Worm (Caenorhabditis elegans) whole organism, young adult: ENCODE measurements around the gene kvs-3.

ENCODE experiments used
- C17E4.6 ChIP-seq: fragments of 200-800 bp; sonication (Bioruptor generic); IDR thresholded peaks from 2 replicates; pipeline ENCODE4 v1.3.6; 2022; ENCODE audit warnings: missing genetic modification reagents, missing genetic modification characterization, missing compliant biosample characterization
- F33H1.4 ChIP-seq: fragments of 200-800 bp; sonication (Bioruptor generic); IDR thresholded peaks from 2 replicates; pipeline ENCODE4 v1.3.6; 2022; ENCODE audit warnings: missing genetic modification reagents, missing genetic modification characterization, missing compliant biosample characterization
- F37B4.10 ChIP-seq: fragments of 200-800 bp; sonication (Bioruptor generic); IDR thresholded peaks from 2 replicates; pipeline ENCODE4 v1.3.6; 2022; ENCODE audit warnings: missing genetic modification characterization, missing compliant biosample characterization
- F52B5.7 ChIP-seq: sonication (generic microtip); optimal IDR thresholded peaks from 2 replicates; lab custom pipeline; 2016; ENCODE audit warnings: mild to moderate bottlenecking, missing genetic modification characterization, missing compliant biosample characterization
- F57A8.1 ChIP-seq: fragments of 200-800 bp; sonication (Bioruptor generic); optimal IDR thresholded peaks from 2 replicates; lab custom pipeline; 2018; ENCODE audit warnings: mild to moderate bottlenecking, missing genetic modification characterization, moderate library complexity, missing compliant biosample characterization
- K11D2.4 ChIP-seq: fragments of 200-800 bp; sonication (Bioruptor generic); IDR thresholded peaks from 2 replicates; pipeline ENCODE4 v1.3.6; 2022; ENCODE audit warnings: missing genetic modification reagents, missing genetic modification characterization, missing compliant biosample characterization
- T26A5.8 ChIP-seq: sonication (generic microtip); optimal IDR thresholded peaks from 2 replicates; lab custom pipeline; 2016; ENCODE audit warnings: missing genetic modification characterization, missing compliant biosample characterization
- aptf-2 ChIP-seq: fragments of 200-800 bp; sonication (Bioruptor generic); conservative IDR thresholded peaks from 2 replicates; pipeline ENCODE4 v1.3.6; 2022; ENCODE audit warnings: missing genetic modification reagents, missing genetic modification characterization, missing compliant biosample characterization
- athp-1 ChIP-seq: sonication (generic microtip); optimal IDR thresholded peaks from 2 replicates; lab custom pipeline; 2017; ENCODE audit warnings: mild to moderate bottlenecking, missing genetic modification characterization, missing compliant biosample characterization
- attf-5 ChIP-seq: fragments of 200-800 bp; sonication (Bioruptor generic); optimal IDR thresholded peaks from 2 replicates; lab custom pipeline; 2018; ENCODE audit warnings: mild to moderate bottlenecking, missing genetic modification characterization, missing compliant biosample characterization
- attf-6 ChIP-seq: fragments of 200-800 bp; sonication (Bioruptor generic); IDR thresholded peaks from 2 replicates; pipeline ENCODE4 v1.3.6; 2022; ENCODE audit warnings: missing genetic modification reagents, missing genetic modification characterization, missing compliant biosample characterization
- ccch-3 ChIP-seq: fragments of 200-800 bp; sonication (Bioruptor generic); optimal IDR thresholded peaks from 2 replicates; lab custom pipeline; 2018; ENCODE audit warnings: mild to moderate bottlenecking, missing genetic modification characterization, missing compliant biosample characterization
- ceh-100 ChIP-seq: fragments of 200-800 bp; sonication (Bioruptor generic); IDR thresholded peaks from 2 replicates; pipeline ENCODE4 v1.3.6; 2022; ENCODE audit warnings: missing genetic modification reagents, missing genetic modification characterization, missing compliant biosample characterization
- ceh-79 ChIP-seq: sonication (generic microtip); optimal IDR thresholded peaks from 2 replicates; lab custom pipeline; 2017; ENCODE audit warnings: mild to moderate bottlenecking, missing genetic modification characterization, missing compliant biosample characterization
- die-1 ChIP-seq: sonication (generic microtip); optimal IDR thresholded peaks from 2 replicates; lab custom pipeline; 2016; ENCODE audit warnings: missing genotype, mild to moderate bottlenecking, missing genetic modification characterization, missing compliant biosample characterization
- egl-18 ChIP-seq: fragments of 200-800 bp; sonication (Bioruptor generic); IDR thresholded peaks from 2 replicates; pipeline ENCODE4 v1.3.6; 2022; ENCODE audit warnings: missing genetic modification reagents, missing genetic modification characterization, missing compliant biosample characterization
- gei-17 ChIP-seq: fragments of 200-800 bp; sonication (Bioruptor generic); optimal IDR thresholded peaks from 2 replicates; lab custom pipeline; 2018; ENCODE audit warnings: mild to moderate bottlenecking, missing genetic modification characterization, missing compliant biosample characterization
- hsf-1 ChIP-seq: fragments of 200-800 bp; sonication (Bioruptor generic); IDR thresholded peaks from 2 replicates; pipeline ENCODE4 v1.3.6; 2022; ENCODE audit warnings: missing genetic modification reagents, missing genetic modification characterization, missing compliant biosample characterization
- lin-26 ChIP-seq: fragments of 200-800 bp; sonication (Bioruptor generic); IDR thresholded peaks from 2 replicates; pipeline ENCODE4 v1.3.6; 2022; ENCODE audit warnings: missing genetic modification reagents, missing genetic modification characterization, missing compliant biosample characterization
- lin-35 ChIP-seq, 3 experiments: fragments of 150-350 bp in 2 of 3; sonication (generic microtip) in 1 of 3; optimal IDR thresholded peaks; 2 replicates each; lab custom pipeline; 2014 to 2018; ENCODE audit warnings: missing biosample characterization in 3 of 3, missing genetic modification characterization in 3 of 3, missing genetic modification reagents in 3 of 3
- lin-40 ChIP-seq: sonication (generic microtip); optimal IDR thresholded peaks from 2 replicates; lab custom pipeline; 2016; ENCODE audit warnings: missing genetic modification characterization, mild to moderate bottlenecking, missing compliant biosample characterization, missing genotype, missing genetic modification reagents
- lsl-1 ChIP-seq: fragments of 200-800 bp; sonication (Bioruptor generic); optimal IDR thresholded peaks from 2 replicates; lab custom pipeline; 2018; ENCODE audit warnings: mild to moderate bottlenecking, missing genetic modification characterization, moderate library complexity, missing compliant biosample characterization
- lsy-27 ChIP-seq: sonication (generic microtip); optimal IDR thresholded peaks from 2 replicates; lab custom pipeline; 2017; ENCODE audit warnings: missing genetic modification characterization, mild to moderate bottlenecking, missing compliant biosample characterization, antibody characterized with exemption, missing genotype, borderline replicate concordance; ENCODE audit not compliant: insufficient read depth
- mcd-1 ChIP-seq: fragments of 200-800 bp; sonication (Bioruptor generic); IDR thresholded peaks from 2 replicates; pipeline ENCODE4 v1.3.6; 2022; ENCODE audit warnings: missing genetic modification reagents, missing genetic modification characterization, missing compliant biosample characterization
- mel-28 ChIP-seq: sonication (generic microtip); optimal IDR thresholded peaks from 2 replicates; lab custom pipeline; 2016; ENCODE audit warnings: borderline replicate concordance, mild to moderate bottlenecking, missing genetic modification characterization, missing compliant biosample characterization
- nfyb-1 ChIP-seq: fragments of 200-800 bp; sonication (Bioruptor generic); IDR thresholded peaks from 2 replicates; pipeline ENCODE4 v1.3.6; 2022; ENCODE audit warnings: missing genetic modification reagents, missing genetic modification characterization, missing compliant biosample characterization
- nhr-120 ChIP-seq: fragments of 200-800 bp; sonication (Bioruptor generic); IDR thresholded peaks from 2 replicates; pipeline ENCODE4 v1.3.6; 2022; ENCODE audit warnings: missing genetic modification characterization, missing compliant biosample characterization
- nhr-27 ChIP-seq: fragments of 200-800 bp; sonication (Bioruptor generic); optimal IDR thresholded peaks from 2 replicates; lab custom pipeline; 2018; ENCODE audit warnings: mild to moderate bottlenecking, missing genetic modification characterization, moderate library complexity, missing compliant biosample characterization
- nhr-80 ChIP-seq: sonication (generic microtip); optimal IDR thresholded peaks from 2 replicates; lab custom pipeline; 2016; ENCODE audit warnings: missing genetic modification characterization, missing compliant biosample characterization
- pbrm-1 ChIP-seq: fragments of 200-800 bp; sonication (Bioruptor generic); IDR thresholded peaks from 2 replicates; pipeline ENCODE4 v1.3.6; 2022; ENCODE audit warnings: missing genetic modification reagents, missing genetic modification characterization, missing compliant biosample characterization
- rec-8 ChIP-seq, 2 experiments: sonication (generic microtip); optimal IDR thresholded peaks; 2 replicates each; lab custom pipeline; 2016; ENCODE audit warnings: mild to moderate bottlenecking in 2 of 2, missing genetic modification characterization in 2 of 2, missing genetic modification reagents in 2 of 2, missing genotype in 2 of 2, missing biosample characterization in 1 of 2, missing compliant biosample characterization in 1 of 2, moderate library complexity in 1 of 2
- sea-2 ChIP-seq: fragments of 200-800 bp; sonication (Bioruptor generic); IDR thresholded peaks from 2 replicates; pipeline ENCODE4 v1.3.6; 2022; ENCODE audit warnings: missing genetic modification characterization, missing compliant biosample characterization
- snpc-1.1 ChIP-seq: sonication (generic microtip); optimal IDR thresholded peaks from 2 replicates; lab custom pipeline; 2017; ENCODE audit warnings: missing genetic modification characterization, mild to moderate bottlenecking, missing compliant biosample characterization, antibody characterized with exemption, moderate library complexity, missing genotype, missing genetic modification reagents; ENCODE audit not compliant: insufficient read depth
- somi-1 ChIP-seq: fragments of 200-800 bp; sonication (Bioruptor generic); optimal IDR thresholded peaks from 2 replicates; lab custom pipeline; 2018; ENCODE audit warnings: mild to moderate bottlenecking, missing genetic modification characterization, missing compliant biosample characterization
- tbx-9 ChIP-seq: sonication (generic microtip); optimal IDR thresholded peaks from 2 replicates; lab custom pipeline; 2016; ENCODE audit warnings: borderline replicate concordance, missing genetic modification characterization, inconsistent platforms, missing compliant biosample characterization
- unc-130 ChIP-seq: sonication (generic microtip); optimal IDR thresholded peaks from 2 replicates; lab custom pipeline; 2016; ENCODE audit warnings: missing genetic modification reagents, missing genetic modification characterization, missing compliant biosample characterization
- zfh-2 ChIP-seq: fragments of 200-800 bp; sonication (Bioruptor generic); conservative IDR thresholded peaks from 2 replicates; pipeline ENCODE4 v1.3.6; 2022; ENCODE audit warnings: missing genetic modification reagents, missing genetic modification characterization, missing compliant biosample characterization
- ztf-18 ChIP-seq: sonication (generic microtip); optimal IDR thresholded peaks from 2 replicates; lab custom pipeline; 2016; ENCODE audit warnings: missing genotype, mild to moderate bottlenecking, missing genetic modification characterization, missing compliant biosample characterization
- ztf-3 ChIP-seq: fragments of 200-800 bp; sonication (Bioruptor generic); optimal IDR thresholded peaks from 2 replicates; lab custom pipeline; 2018; ENCODE audit warnings: mild to moderate bottlenecking, missing genetic modification characterization, missing compliant biosample characterization

The kvs-3 gene

ce11 chrV:9352947-9353346 lies 34.8 kb downstream of the kvs-3 start, which contains the start of gene srx-46:
TSS of gene srx-46 (plus strand) at chrV:9353247.
- TF ChIP-seq unc-130, result no peak
- TF ChIP-seq aptf-2 (GFP tag; lab: Robert Waterston, UW), result no peak
- no peak for TF ChIP-seq egl-18
- TF ChIP-seq lin-35 (GFP tag; optimal IDR thresholded peaks at IDR 0.05; lab: Kevin White, UChicago), result no peak
- TF ChIP-seq lsl-1 (GFP tag; lab: Kevin White, UChicago), result no peak
- TF ChIP-seq K11D2.4 (GFP tag; lab: Robert Waterston, UW), result no peak
- no peak for TF ChIP-seq lin-26
- no peak for TF ChIP-seq mel-28 (tag; lab: Kevin White, UChicago)
- no peak for TF ChIP-seq athp-1
- no peak for TF ChIP-seq pbrm-1 (GFP tag; lab: Robert Waterston, UW)
- no peak for TF ChIP-seq rec-8 (tag; optimal IDR thresholded peaks at IDR 0.05; lab: Kevin White, UChicago)
- no peak for TF ChIP-seq attf-6 (GFP tag; lab: Robert Waterston, UW)
- no peak for TF ChIP-seq mcd-1 (GFP tag; lab: Robert Waterston, UW)
- no peak for TF ChIP-seq lsy-27
- no peak for TF ChIP-seq lin-40 (tag; lab: Kevin White, UChicago)
- no peak for TF ChIP-seq ztf-3 (GFP tag; lab: Kevin White, UChicago)
- TF ChIP-seq snpc-1.1 (tag; lab: Kevin White, UChicago), result no peak
- no peak for TF ChIP-seq F33H1.4 (GFP tag; lab: Robert Waterston, UW)
- no peak for TF ChIP-seq C17E4.6 (GFP tag; lab: Robert Waterston, UW)

ce11 chrV:9355371-9355770 lies 37.3 kb downstream of the kvs-3 start, which contains the start of gene ttr-40:
TSS of gene ttr-40 (minus strand) at chrV:9355471.
- TF ChIP-seq F57A8.1 (GFP tag; lab: Kevin White, UChicago), result no peak
- no peak for TF ChIP-seq nhr-27 (tag; lab: Kevin White, UChicago)
- TF ChIP-seq zfh-2 (GFP tag; lab: Robert Waterston, UW), result no peak
- TF ChIP-seq die-1 (tag; lab: Kevin White, UChicago), result no peak
- TF ChIP-seq ceh-100, result no peak
- no peak for TF ChIP-seq gei-17
- TF ChIP-seq nhr-120, result no peak

ce11 chrV:9356345-9356744 lies 38.2 kb downstream of the kvs-3 start, which contains the start of gene ttr-49:
TSS of gene ttr-49 (minus strand) at chrV:9356515.
- TF ChIP-seq nhr-80 (tag; lab: Kevin White, UChicago), result peak; percentile 51
- TF ChIP-seq ccch-3 (GFP tag; lab: Kevin White, UChicago), result no peak

- no peak for TF ChIP-seq F52B5.7 (tag; lab: Kevin White, UChicago)
- no peak for TF ChIP-seq somi-1 (GFP tag; lab: Kevin White, UChicago)
- no peak for TF ChIP-seq attf-5 (GFP tag; lab: Kevin White, UChicago)
- no peak for TF ChIP-seq F37B4.10
- no peak for TF ChIP-seq hsf-1 (GFP tag; lab: Robert Waterston, UW)
- TF ChIP-seq ceh-79, result no peak
- no peak for TF ChIP-seq nfyb-1 (GFP tag; lab: Robert Waterston, UW)
- TF ChIP-seq sea-2 (GFP tag; lab: Robert Waterston, UW), result no peak
- no peak for TF ChIP-seq ztf-18
- TF ChIP-seq nhr-120, result no peak
- TF ChIP-seq snpc-1.1 (tag; lab: Kevin White, UChicago), result no peak
- no peak for TF ChIP-seq zfh-2 (GFP tag; lab: Robert Waterston, UW)
- no peak for TF ChIP-seq tbx-9 (tag; lab: Kevin White, UChicago)
- TF ChIP-seq T26A5.8 (tag; lab: Kevin White, UChicago), result no peak
These were observed 41.6 kb downstream of the kvs-3 start, which contains the start of gene gpa-3 for ce11 chrV:9359674-9360073. TSS of gene gpa-3 (minus strand) at chrV:9359774.
